Worm (Caenorhabditis elegans) whole organism, dauer: Measurements from ENCODE around the gene C06E4.6.

Experiments
- unc-62 ChIP-seq: sonication (generic microtip); optimal IDR thresholded peaks from 2 replicates; lab custom pipeline; 2017; ENCODE audit warnings: missing biosample characterization, missing genetic modification reagents, missing genetic modification characterization

Gene C06E4.6

DNA sequence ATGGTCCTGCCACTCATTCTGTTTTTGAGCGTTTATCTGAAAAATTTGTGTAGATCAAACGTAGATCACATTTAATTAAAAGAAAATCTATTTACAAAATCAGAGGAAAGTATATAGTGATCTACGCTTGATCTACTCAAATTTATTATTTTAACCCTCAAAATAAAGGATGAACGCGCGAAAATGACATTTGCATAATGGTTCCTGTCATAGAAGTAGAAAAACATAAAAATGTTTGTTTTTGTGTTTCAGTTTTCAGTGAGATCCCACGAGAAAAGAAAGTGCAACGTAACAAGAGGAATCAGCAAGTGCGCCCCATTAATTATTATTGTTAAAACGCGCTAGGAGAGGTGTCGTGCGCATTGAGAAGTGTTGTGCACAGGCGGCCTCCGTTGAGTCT lies 46.8 kb downstream of the C06E4.6 start:
- TF ChIP-seq unc-62 (GFP tag; lab: Kevin White, UChicago): no peak

DNA sequence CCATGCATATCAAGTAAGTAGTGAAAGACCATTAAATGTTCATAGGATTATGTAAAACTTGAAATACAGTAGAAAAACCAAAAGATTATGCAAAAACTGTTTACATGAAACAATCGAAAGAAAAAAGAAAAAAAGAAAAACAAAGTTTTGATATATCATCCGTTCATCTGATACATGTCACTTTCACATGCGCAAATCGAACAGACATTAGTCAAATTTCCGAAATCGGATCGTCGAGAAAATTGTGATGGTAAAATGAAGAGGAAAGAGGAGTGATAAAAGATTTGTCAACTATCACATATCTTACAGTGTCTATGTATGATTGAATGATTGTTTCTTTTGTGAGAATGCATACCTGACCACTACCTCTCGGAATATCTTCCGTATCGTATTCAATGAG lies 49.1 kb downstream of the C06E4.6 start:
- TF ChIP-seq unc-62 (GFP tag; lab: Kevin White, UChicago): no peak
